Fruit fly (Drosophila melanogaster) whole organism, embryonic: ENCODE data around the gene COX7B.
A peak's percentile ranks its signal among the peaks of the same experiment; 100 is the strongest.

Source experiments
- Asciz ChIP-seq: fragments of 200-800 bp; sonication (Bioruptor generic); optimal IDR thresholded peaks from 2 replicates; lab custom pipeline; 2017; ENCODE audit warnings: missing biosample characterization, mild to moderate bottlenecking, missing genetic modification characterization, missing genetic modification reagents
- BEAF-32 ChIP-seq: fragments of 200-800 bp; sonication (Bioruptor generic); optimal IDR thresholded peaks from 3 replicates; lab custom pipeline; 2017; ENCODE audit warnings: missing biosample characterization, missing genetic modification characterization, mild to moderate bottlenecking, moderate library complexity, missing genetic modification reagents
- CG10565 ChIP-seq: fragments of 200-800 bp; sonication (Bioruptor generic); optimal IDR thresholded peaks from 3 replicates; lab custom pipeline; 2016; ENCODE audit warnings: missing biosample characterization, mild to moderate bottlenecking, missing genetic modification characterization
- CG13123 ChIP-seq: fragments of 200-800 bp; sonication (Bioruptor generic); optimal IDR thresholded peaks from 2 replicates; lab custom pipeline; 2016; ENCODE audit warnings: missing biosample characterization, missing genetic modification characterization
- CG15479 ChIP-seq: fragments of 200-800 bp; sonication (Bioruptor generic); optimal IDR thresholded peaks from 3 replicates; lab custom pipeline; 2019; ENCODE audit warnings: missing biosample characterization, mild to moderate bottlenecking, missing genetic modification characterization, moderate library complexity
- CG17186 ChIP-seq: fragments of 200-800 bp; sonication (Bioruptor generic); optimal IDR thresholded peaks from 3 replicates; lab custom pipeline; 2017; ENCODE audit warnings: missing biosample characterization, missing genetic modification reagents, missing genetic modification characterization
- CG17361 ChIP-seq: fragments of 200-800 bp; sonication (Bioruptor generic); IDR thresholded peaks from 3 replicates; pipeline ENCODE4 v1.3.6; 2022; ENCODE audit warnings: missing biosample characterization, missing genetic modification characterization
- CG17802 ChIP-seq: fragments of 200-800 bp; sonication (Bioruptor generic); optimal IDR thresholded peaks from 2 replicates; lab custom pipeline; 2018; ENCODE audit warnings: missing biosample characterization, mild to moderate bottlenecking, missing genetic modification characterization, moderate library complexity
- CG17829 ChIP-seq: fragments of 200-800 bp; optimal IDR thresholded peaks from 2 replicates; lab custom pipeline; 2019; ENCODE audit warnings: missing biosample characterization, mild to moderate bottlenecking, missing genetic modification characterization, moderate library complexity
- CG17912 ChIP-seq: fragments of 200-800 bp; sonication (Bioruptor generic); optimal IDR thresholded peaks from 2 replicates; lab custom pipeline; 2018; ENCODE audit warnings: missing biosample characterization, mild to moderate bottlenecking, missing genetic modification characterization
- CG3407 ChIP-seq: fragments of 200-800 bp; sonication (Bioruptor generic); optimal IDR thresholded peaks from 2 replicates; lab custom pipeline; 2018; ENCODE audit warnings: missing biosample characterization, mild to moderate bottlenecking, missing genetic modification characterization
- CG4360 ChIP-seq: fragments of 200-800 bp; sonication (Bioruptor generic); IDR thresholded peaks from 2 replicates; pipeline ENCODE4 v1.3.6; 2022; ENCODE audit warnings: missing biosample characterization, missing genetic modification characterization
- CG5953 ChIP-seq: fragments of 200-800 bp; sonication (Bioruptor generic); IDR thresholded peaks from 2 replicates; pipeline ENCODE4 v1.3.6; 2022; ENCODE audit warnings: missing biosample characterization, missing genetic modification characterization
- CG6654 ChIP-seq: fragments of 200-800 bp; sonication (Bioruptor generic); optimal IDR thresholded peaks from 2 replicates; lab custom pipeline; 2017; ENCODE audit warnings: missing biosample characterization, mild to moderate bottlenecking, missing genetic modification characterization
- CG6765 ChIP-seq: fragments of 200-800 bp; sonication (Bioruptor generic); optimal IDR thresholded peaks from 3 replicates; lab custom pipeline; 2017; ENCODE audit warnings: missing biosample characterization, mild to moderate bottlenecking, missing genetic modification characterization
- CG8359 ChIP-seq: fragments of 200-800 bp; sonication (Bioruptor generic); optimal IDR thresholded peaks from 2 replicates; lab custom pipeline; 2017; ENCODE audit warnings: missing biosample characterization, mild to moderate bottlenecking, missing genetic modification characterization, borderline replicate concordance
- CG8924 ChIP-seq: fragments of 200-800 bp; optimal IDR thresholded peaks from 3 replicates; lab custom pipeline; 2019; ENCODE audit warnings: missing biosample characterization, mild to moderate bottlenecking, missing genetic modification characterization, moderate library complexity
- CG9727 ChIP-seq: fragments of 200-800 bp; sonication (Bioruptor generic); optimal IDR thresholded peaks from 3 replicates; lab custom pipeline; 2017; ENCODE audit warnings: missing biosample characterization, mild to moderate bottlenecking, missing genetic modification characterization
- D19B ChIP-seq: fragments of 200-800 bp; sonication (Bioruptor generic); optimal IDR thresholded peaks from 2 replicates; lab custom pipeline; 2017; ENCODE audit warnings: missing biosample characterization, mild to moderate bottlenecking, missing genetic modification characterization
- ERR ChIP-seq: fragments of 200-800 bp; sonication (Bioruptor generic); optimal IDR thresholded peaks from 2 replicates; lab custom pipeline; 2016; ENCODE audit warnings: missing biosample characterization, missing genetic modification characterization
- Gug ChIP-seq: fragments of 200-800 bp; sonication (Bioruptor generic); IDR thresholded peaks from 4 replicates; pipeline ENCODE4 v1.3.6; 2022; ENCODE audit warnings: missing biosample characterization, missing genetic modification characterization
- Hand ChIP-seq: fragments of 200-800 bp; sonication (Bioruptor generic); optimal IDR thresholded peaks from 2 replicates; lab custom pipeline; 2017; ENCODE audit warnings: mild to moderate bottlenecking, missing biosample characterization, missing genetic modification reagents, missing genetic modification characterization
- MBD-R2 ChIP-seq: fragments of 200-800 bp; sonication (Bioruptor generic); IDR thresholded peaks from 2 replicates; pipeline ENCODE4 v1.3.6; 2022; ENCODE audit warnings: missing biosample characterization, missing genetic modification characterization
- MESR4 ChIP-seq: fragments of 200-800 bp; sonication (Bioruptor generic); optimal IDR thresholded peaks from 2 replicates; lab custom pipeline; 2018; ENCODE audit warnings: missing biosample characterization, mild to moderate bottlenecking, missing genetic modification characterization, moderate library complexity
- Max ChIP-seq: fragments of 200-800 bp; sonication (Bioruptor generic); optimal IDR thresholded peaks from 2 replicates; lab custom pipeline; 2016; ENCODE audit warnings: missing biosample characterization, mild to moderate bottlenecking, missing genetic modification characterization
- Nf-YB ChIP-seq: fragments of 200-800 bp; sonication (Bioruptor generic); optimal IDR thresholded peaks from 3 replicates; lab custom pipeline; 2019; ENCODE audit warnings: missing biosample characterization, mild to moderate bottlenecking, missing genetic modification characterization, moderate library complexity
- Ravus ChIP-seq: fragments of 200-800 bp; sonication (Bioruptor generic); IDR thresholded peaks from 2 replicates; pipeline ENCODE4 v1.3.6; 2022; ENCODE audit warnings: missing biosample characterization, missing genetic modification characterization
- TFAM ChIP-seq: fragments of 200-800 bp; sonication (Bioruptor generic); optimal IDR thresholded peaks from 2 replicates; lab custom pipeline; 2017; ENCODE audit warnings: missing biosample characterization, missing genetic modification characterization, inconsistent platforms
- Tbp ChIP-seq: fragments of >200 bp; optimal IDR thresholded peaks from 2 replicates; lab custom pipeline; 2018; ENCODE audit warnings: missing biosample characterization, missing genetic modification characterization
- chif ChIP-seq, 2 experiments: fragments of 200-800 bp; sonication (Bioruptor generic); optimal IDR thresholded peaks; 3 replicates each; lab custom pipeline; 2016; ENCODE audit warnings: missing biosample characterization in 2 of 2, missing genetic modification characterization in 2 of 2
- ci ChIP-seq: fragments of 200-800 bp; sonication (Bioruptor generic); IDR thresholded peaks from 3 replicates; pipeline ENCODE4 v1.3.6; 2022; ENCODE audit warnings: missing biosample characterization, missing genetic modification characterization
- dan ChIP-seq: fragments of 200-800 bp; sonication (Bioruptor generic); IDR thresholded peaks from 2 replicates; pipeline ENCODE4 v1.3.6; 2022; ENCODE audit warnings: missing biosample characterization, missing genetic modification characterization
- dpn ChIP-seq, 2 experiments: fragments of 200-800 bp; sonication (Bioruptor generic); optimal IDR thresholded peaks; 3 replicates each; lab custom pipeline; 2016; ENCODE audit warnings: missing biosample characterization in 2 of 2, missing genetic modification characterization in 2 of 2
- fru ChIP-seq: fragments of >200 bp; optimal IDR thresholded peaks from 2 replicates; lab custom pipeline; 2017
- ftz-f1 ChIP-seq: fragments of 200-800 bp; sonication (Bioruptor generic); optimal IDR thresholded peaks from 2 replicates; lab custom pipeline; 2016; ENCODE audit warnings: missing biosample characterization, missing genetic modification characterization
- gce ChIP-seq: fragments of 200-800 bp; sonication (Bioruptor generic); IDR thresholded peaks from 3 replicates; pipeline ENCODE4 v1.3.6; 2022; ENCODE audit warnings: missing biosample characterization, missing genetic modification characterization
- gem ChIP-seq: fragments of 200-800 bp; sonication (Bioruptor generic); optimal IDR thresholded peaks from 2 replicates; lab custom pipeline; 2019; ENCODE audit warnings: missing biosample characterization, mild to moderate bottlenecking, missing genetic modification characterization, moderate library complexity
- insv ChIP-seq, 2 experiments: fragments of 200-800 bp; sonication (Bioruptor generic); optimal IDR thresholded peaks; 3 replicates each; lab custom pipeline; 2016 to 2018; ENCODE audit warnings: missing biosample characterization in 2 of 2, missing genetic modification characterization in 2 of 2
- ken ChIP-seq: fragments of 200-800 bp; sonication (Bioruptor generic); IDR thresholded peaks from 3 replicates; pipeline ENCODE4 v1.3.6; 2022; ENCODE audit warnings: missing biosample characterization, missing genetic modification characterization
- lbe ChIP-seq: fragments of 200-800 bp; sonication (Bioruptor generic); optimal IDR thresholded peaks from 2 replicates; lab custom pipeline; 2016; ENCODE audit warnings: missing biosample characterization, mild to moderate bottlenecking, missing genetic modification characterization
- lola ChIP-seq, 3 experiments: fragments of >200 bp in 2 of 3; fragments of 200-800 bp in 1 of 3; sonication (Bioruptor generic) in 1 of 3; optimal IDR thresholded peaks; 2 replicates each; lab custom pipeline; 2017 to 2019; ENCODE audit warnings: missing biosample characterization in 3 of 3, missing genetic modification characterization in 3 of 3, mild to moderate bottlenecking in 1 of 3, moderate library complexity in 1 of 3
- luna ChIP-seq: fragments of 200-800 bp; sonication (Bioruptor generic); optimal IDR thresholded peaks from 2 replicates; lab custom pipeline; 2016; ENCODE audit warnings: missing biosample characterization, missing genetic modification characterization
- p53 ChIP-seq: fragments of 200-800 bp; sonication (Bioruptor generic); optimal IDR thresholded peaks from 2 replicates; lab custom pipeline; 2016; ENCODE audit warnings: missing biosample characterization, missing genetic modification characterization
- pum ChIP-seq: fragments of 200-800 bp; sonication (Bioruptor generic); optimal IDR thresholded peaks from 2 replicates; lab custom pipeline; 2016; ENCODE audit warnings: missing biosample characterization, missing genetic modification characterization
- ranshi ChIP-seq: fragments of 200-800 bp; sonication (Bioruptor generic); IDR thresholded peaks from 2 replicates; pipeline ENCODE4 v1.3.6; 2022; ENCODE audit warnings: missing biosample characterization, missing genetic modification characterization
- sc ChIP-seq, 3 experiments: fragments of >200 bp in 2 of 3; fragments of 200-800 bp in 1 of 3; sonication (Bioruptor generic) in 1 of 3; optimal IDR thresholded peaks; 2 replicates in 2 of 3; 3 replicates in 1 of 3; lab custom pipeline; 2017; ENCODE audit warnings: mild to moderate bottlenecking in 1 of 3, missing biosample characterization in 1 of 3, missing genetic modification characterization in 1 of 3, missing genetic modification reagents in 1 of 3
- sima ChIP-seq: fragments of 200-800 bp; sonication (Bioruptor generic); optimal IDR thresholded peaks from 2 replicates; lab custom pipeline; 2016; ENCODE audit warnings: missing biosample characterization, missing genetic modification characterization
- tx ChIP-seq: fragments of 200-800 bp; sonication (Bioruptor generic); optimal IDR thresholded peaks from 2 replicates; lab custom pipeline; 2016; ENCODE audit warnings: missing biosample characterization, missing genetic modification characterization
- zen ChIP-seq: fragments of 200-800 bp; sonication (Bioruptor generic); optimal IDR thresholded peaks from 3 replicates; lab custom pipeline; 2018; ENCODE audit warnings: missing biosample characterization, mild to moderate bottlenecking, missing genetic modification characterization, moderate library complexity

The COX7B gene

dm6 chr3L:17425132-17425713 is at the start of gene COX7B, which contains the start of gene Sec3 (continued):
- TF ChIP-seq dpn (GFP tag; optimal IDR thresholded peaks at IDR 0.05; lab: Kevin White, UChicago) (peak; percentile 72 to 78), Max (GFP tag; lab: Kevin White, UChicago) (peak; percentile 76), gem (tag; lab: Kevin White, UChicago) (peak; percentile 75), p53 (no peak), fru (lab: Kevin White, UChicago) (no peak), CG17829 (peak; percentile 79), CG6654 (no peak), sc (optimal IDR thresholded peaks at IDR 0.05; lab: Kevin White, UChicago) (no peak), sc (GFP tag; optimal IDR thresholded peaks at IDR 0.05; lab: Kevin White, UChicago) (no peak), CG5953 (no peak), CG13123 (GFP tag; lab: Kevin White, UChicago) (peak; percentile 46), lbe (GFP tag; lab: Kevin White, UChicago) (peak; percentile 72), zen (tag; lab: Kevin White, UChicago) (peak; percentile 76), sima (GFP tag; lab: Kevin White, UChicago) (no peak), Ravus (GFP tag; lab: Robert Waterston, UW) (no peak), TFAM (no peak), Tbp (GFP tag; lab: Kevin White, UChicago) (no peak), CG9727 (GFP tag; lab: Kevin White, UChicago) (peak; percentile 62), insv (GFP tag; optimal IDR thresholded peaks at IDR 0.05; lab: Kevin White, UChicago) (peak in 1 of 2 experiments; percentile 61), CG17361 (peak; percentile 72; the same call in 2 of the 3 replicates), chif (GFP tag; optimal IDR thresholded peaks at IDR 0.05; lab: Kevin White, UChicago) (peak; percentile 58 to 64), ranshi (GFP tag; lab: Robert Waterston, UW) (0 out of 2 replicates have a peak, but pooled peaks have one; percentile 33), MBD-R2 (GFP tag; lab: Robert Waterston, UW) (peak; percentile 88), Nf-YB (peak; percentile 11), Hand (GFP tag; lab: Kevin White, UChicago) (no peak), ftz-f1 (GFP tag; lab: Kevin White, UChicago) (peak; percentile 72), luna (GFP tag; lab: Kevin White, UChicago) (no peak), ken (GFP tag; lab: Robert Waterston, UW) (no peak), MESR4 (peak; percentile 80), Asciz (GFP tag; lab: Kevin White, UChicago) (no peak), dan (GFP tag; lab: Robert Waterston, UW) (no peak), ERR (GFP tag; lab: Kevin White, UChicago) (peak; percentile 29), pum (GFP tag; lab: Kevin White, UChicago) (peak; percentile 58), CG3407 (GFP tag; lab: Kevin White, UChicago) (no peak), Gug (peak; percentile 31; the same call in 2 of the 4 replicates), BEAF-32 (GFP tag; lab: Kevin White, UChicago) (peak; percentile 97), gce (GFP tag; lab: Robert Waterston, UW) (no peak), CG8359 (GFP tag; lab: Kevin White, UChicago) (no peak), CG4360 (GFP tag; lab: Robert Waterston, UW) (no peak), lola (GFP tag; optimal IDR thresholded peaks at IDR 0.05; lab: Kevin White, UChicago) (peak in 1 of 3 experiments; percentile 64), CG17802 (tag; lab: Kevin White, UChicago) (no peak), CG6765 (no peak), ci (GFP tag; lab: Robert Waterston, UW) (0 out of 3 replicates have a peak, but pooled peaks have one; percentile 59), CG8924 (tag; lab: Kevin White, UChicago) (peak; percentile 69), CG10565 (GFP tag; lab: Kevin White, UChicago) (no peak), tx (GFP tag; lab: Kevin White, UChicago) (peak; percentile 47), D19B (peak; percentile 36), CG17912 (GFP tag; lab: Kevin White, UChicago) (peak; percentile 20), CG17186 (peak; percentile 76), CG15479 (GFP tag; lab: Kevin White, UChicago) (no peak)
